Worm (Caenorhabditis elegans): ENCODE measurements around the gene lgc-47.

The lgc-47 gene

DNA sequence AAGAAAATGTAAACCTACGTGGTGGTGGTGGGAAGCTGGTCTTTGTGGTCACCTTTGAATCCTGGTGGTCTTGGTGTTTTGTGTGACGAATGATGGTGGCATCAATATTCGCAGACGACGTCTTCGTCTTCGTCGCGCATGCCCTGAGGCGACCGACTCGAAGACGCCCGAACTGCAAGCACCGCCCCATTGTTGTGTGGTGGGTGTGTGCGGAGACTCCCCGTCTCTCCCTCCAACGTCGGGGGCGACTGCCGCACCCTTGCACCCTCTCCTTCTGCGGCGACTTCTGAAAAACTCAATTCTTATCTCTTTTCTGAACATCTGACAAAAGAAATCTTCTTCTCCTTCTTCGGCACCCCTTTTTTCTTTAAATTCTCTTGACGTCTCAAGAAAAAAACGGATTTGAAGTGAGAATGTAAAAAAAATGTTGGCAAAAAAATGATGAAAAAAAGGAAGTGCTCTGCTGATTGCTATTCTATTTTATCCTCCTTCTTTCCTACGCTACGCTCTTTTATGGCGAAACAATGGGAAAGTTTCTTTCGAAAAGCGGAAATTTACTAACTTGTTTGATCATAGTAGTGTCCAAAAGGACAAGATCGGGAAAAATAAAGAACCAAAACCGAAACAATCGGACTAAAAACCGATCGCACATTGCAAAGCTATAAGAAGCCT lies at the start of gene lgc-47:
lgc-47 (minus strand) TSS at position 286 of the 672 bp plus-strand sequence.
- TF ChIP-seq ceh-90 (tag; optimal IDR thresholded peaks at IDR 0.05), result no peak
- TF ChIP-seq lir-3 (tag; optimal IDR thresholded peaks at IDR 0.05; ENCODE audit: poor library complexity), result no peak
- no peak for TF ChIP-seq lin-39 (tag; optimal IDR thresholded peaks at IDR 0.05)
- TF ChIP-seq fkh-8 (tag; optimal IDR thresholded peaks at IDR 0.05), result no peak
- TF ChIP-seq F16B12.6 (tag; optimal IDR thresholded peaks at IDR 0.05), result no peak
- no peak for TF ChIP-seq efl-1 (optimal IDR thresholded peaks at IDR 0.05)
- no peak for TF ChIP-seq efl-1 (GFP tag; optimal IDR thresholded peaks at IDR 0.05 in 1 of 2)
- no peak for TF ChIP-seq sox-4 (tag; optimal IDR thresholded peaks at IDR 0.05)
- peak; percentile 96 for TF ChIP-seq fkh-10 (GFP tag; optimal IDR thresholded peaks at IDR 0.05)
- peak; percentile 65 for TF ChIP-seq lin-14 (GFP tag; optimal IDR thresholded peaks at IDR 0.05)
- TF ChIP-seq lin-13 (GFP tag; optimal IDR thresholded peaks at IDR 0.05), result no peak
- no peak for TF ChIP-seq ceh-88 (GFP tag; IDR thresholded peaks at IDR 0.05)
- TF ChIP-seq sptf-1 (tag; optimal IDR thresholded peaks at IDR 0.05), result no peak

ce11 chrX:9856618-9857017 lies 49.2 kb upstream of the lgc-47 start, which contains the start of gene R07B1.11:
Gene R07B1.11 (plus strand): TSS chrX:9856918.
- TF ChIP-seq pax-3 (tag; optimal IDR thresholded peaks at IDR 0.05) (no peak), zag-1 (tag; optimal IDR thresholded peaks at IDR 0.05) (no peak), lsy-2 (tag; optimal IDR thresholded peaks at IDR 0.05) (no peak), mef-2 (tag; optimal IDR thresholded peaks at IDR 0.05) (no peak), C04F5.9 (tag; optimal IDR thresholded peaks at IDR 0.05) (no peak), irx-1 (tag; optimal IDR thresholded peaks at IDR 0.05) (no peak), egl-13 (tag; optimal IDR thresholded peaks at IDR 0.05) (no peak), C34B4.2 (tag; optimal IDR thresholded peaks at IDR 0.05) (no peak), nhr-28 (tag; optimal IDR thresholded peaks at IDR 0.05) (no peak), xbp-1 (tag; optimal IDR thresholded peaks at IDR 0.05) (no peak)

- TF ChIP-seq ceh-82 (tag; optimal IDR thresholded peaks at IDR 0.05) (no peak), aha-1 (tag; optimal IDR thresholded peaks at IDR 0.05) (no peak), swsn-7 (tag; optimal IDR thresholded peaks at IDR 0.05) (no peak), unc-86 (tag; optimal IDR thresholded peaks at IDR 0.05) (no peak), zip-4 (GFP tag; optimal IDR thresholded peaks at IDR 0.05) (no peak), lin-13 (GFP tag; optimal IDR thresholded peaks at IDR 0.05) (no peak), nhr-71 (tag; optimal IDR thresholded peaks at IDR 0.05) (no peak), efl-1 (optimal IDR thresholded peaks at IDR 0.05) (no peak), efl-1 (GFP tag; optimal IDR thresholded peaks at IDR 0.05 in 1 of 2) (no peak), C34B4.2 (tag; optimal IDR thresholded peaks at IDR 0.05) (no peak), skn-1 (tag; optimal IDR thresholded peaks at IDR 0.05) (peak; percentile 3), dpl-1 (GFP tag; optimal IDR thresholded peaks at IDR 0.05) (no peak), C16A3.4 (tag; optimal IDR thresholded peaks at IDR 0.05) (no peak), mab-9 (GFP tag; IDR thresholded peaks at IDR 0.05) (no peak), nhr-76 (tag; optimal IDR thresholded peaks at IDR 0.05) (no peak), nhr-77 (tag; optimal IDR thresholded peaks at IDR 0.05) (peak; percentile 0), ceh-8 (GFP tag; optimal IDR thresholded peaks at IDR 0.05) (no peak), zag-1 (tag; optimal IDR thresholded peaks at IDR 0.05) (no peak), mdl-1 (tag; optimal IDR thresholded peaks at IDR 0.05) (no peak), egl-27 (tag; optimal IDR thresholded peaks at IDR 0.05) (no peak), mef-2 (tag; optimal IDR thresholded peaks at IDR 0.05) (no peak), ces-1 (GFP tag; optimal IDR thresholded peaks at IDR 0.05) (no peak), Y116A8C.19 (tag; optimal IDR thresholded peaks at IDR 0.05; ENCODE audit: borderline replicate concordance) (no peak), nhr-84 (tag; optimal IDR thresholded peaks at IDR 0.05) (no peak), irx-1 (tag; optimal IDR thresholded peaks at IDR 0.05) (no peak), nhr-19 (GFP tag; conservative IDR thresholded peaks at IDR 0.05) (no peak), elt-2 (tag; optimal IDR thresholded peaks at IDR 0.05) (peak; percentile 14)
Observed at ce11 chrX:9851745-9852330, 44.4 kb upstream of the lgc-47 start, which contains the start of gene lec-7. Gene lec-7 (plus strand): TSS chrX:9852041.

Data from whole organism, L1 larva.